Worm (Caenorhabditis elegans) whole organism, late embryonic: ENCODE data around the gene smg-6.

Experiments
- madf-2 ChIP-seq: sonication (generic microtip); optimal IDR thresholded peaks from 2 replicates; lab custom pipeline; 2017; ENCODE audit warnings: missing genetic modification characterization, missing compliant biosample characterization
- rnt-1 ChIP-seq: sonication (generic microtip); optimal IDR thresholded peaks from 2 replicates; lab custom pipeline; 2016; ENCODE audit warnings: missing genetic modification characterization, missing compliant biosample characterization
- ztf-16 ChIP-seq: sonication (generic microtip); optimal IDR thresholded peaks from 2 replicates; lab custom pipeline; 2017; ENCODE audit warnings: missing genetic modification characterization, missing compliant biosample characterization

- TF ChIP-seq rnt-1 (tag; lab: Kevin White, UChicago) (no peak), madf-2 (no peak), ztf-16 (no peak)
Observed at ce11 chrIII:2468202-2468601, 5.5 kb upstream of the smg-6 start, which contains the start of the genes E02H9.9 and E02H9.1.
